Fruit fly (Drosophila melanogaster): ENCODE measurements around the gene CG15456.

DNA sequence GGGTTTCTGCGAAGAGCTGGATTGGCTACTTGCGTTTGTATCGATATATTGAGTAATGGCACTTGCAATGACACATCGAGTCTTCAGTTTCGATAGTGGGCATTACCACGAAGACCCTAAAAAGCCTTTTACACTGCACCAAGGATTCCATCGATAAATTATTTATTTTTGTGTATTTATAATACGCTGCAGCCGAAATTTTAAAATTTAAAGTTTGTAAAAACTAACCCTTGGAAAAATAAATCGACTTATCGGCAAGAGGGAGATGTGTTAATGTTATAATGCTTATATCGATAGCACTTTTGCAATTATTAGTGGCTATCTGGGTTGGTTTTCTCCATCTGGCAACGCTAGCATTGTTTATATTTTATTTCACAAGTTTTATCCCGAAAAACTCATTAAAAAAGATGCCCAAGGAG is 3.1 kb downstream of the CG15456 start, which contains the start of the genes Pp4-19C and cactin:
- no peak for TF ChIP-seq usp (GFP tag; optimal IDR thresholded peaks at IDR 0.05)
- no peak for TF ChIP-seq CG8478 (optimal IDR thresholded peaks at IDR 0.05)

All from whole organism.